Fruit fly (Drosophila melanogaster) whole organism, wandering third instar larva: ENCODE data around the gene CG34451.
A peak's percentile ranks its signal among the peaks of the same experiment; 100 is the strongest.

Experiments used
- CG32264 ChIP-seq: fragments of 200-800 bp; sonication (Bioruptor generic); optimal IDR thresholded peaks from 2 replicates; lab custom pipeline; 2016; ENCODE audit warnings: missing biosample characterization, missing genetic modification characterization
- CG9705 ChIP-seq: fragments of 200-800 bp; sonication (Bioruptor generic); optimal IDR thresholded peaks from 2 replicates; lab custom pipeline; 2018; ENCODE audit warnings: missing biosample characterization, mild to moderate bottlenecking, missing genetic modification characterization
- CrebA ChIP-seq: fragments of 200-800 bp; sonication (Bioruptor generic); optimal IDR thresholded peaks from 2 replicates; lab custom pipeline; 2016; ENCODE audit warnings: missing biosample characterization, mild to moderate bottlenecking, missing genetic modification characterization, borderline replicate concordance
- Dfd ChIP-seq: fragments of >200 bp; optimal IDR thresholded peaks from 2 replicates; lab custom pipeline; 2017; ENCODE audit warnings: missing biosample characterization, missing genetic modification characterization
- Dif ChIP-seq: fragments of 200-275, 200-300 bp; sonication (Bioruptor generic); optimal IDR thresholded peaks from 2 replicates; lab custom pipeline; 2018; ENCODE audit warnings: missing biosample characterization, missing genetic modification characterization; ENCODE audit not compliant: partially characterized antibody
- GATAd ChIP-seq: sonication (Bioruptor generic); optimal IDR thresholded peaks from 2 replicates; lab custom pipeline; 2016; ENCODE audit warnings: missing biosample characterization, missing genetic modification characterization
- Hnf4 ChIP-seq: fragments of 200-800 bp; sonication (Bioruptor generic); optimal IDR thresholded peaks from 2 replicates; lab custom pipeline; 2016; ENCODE audit warnings: missing biosample characterization, mild to moderate bottlenecking, missing genetic modification characterization
- Hr83 ChIP-seq: fragments of 200-300 bp; sonication (Bioruptor generic); optimal IDR thresholded peaks from 2 replicates; lab custom pipeline; 2016; ENCODE audit warnings: missing biosample characterization, mild to moderate bottlenecking, missing genetic modification characterization, moderate library complexity; ENCODE audit not compliant: poor library complexity, severe bottlenecking
- Jra ChIP-seq: sonication (Bioruptor generic); optimal IDR thresholded peaks from 2 replicates; lab custom pipeline; 2016; ENCODE audit warnings: missing biosample characterization, missing genetic modification characterization
- Mio ChIP-seq: sonication (Bioruptor generic); optimal IDR thresholded peaks from 2 replicates; lab custom pipeline; 2016; ENCODE audit warnings: missing biosample characterization, missing genetic modification characterization
- Myc ChIP-seq: fragments of >200 bp; optimal IDR thresholded peaks from 2 replicates; lab custom pipeline; 2017
- OdsH ChIP-seq: fragments of 200-800 bp; sonication (Bioruptor generic); optimal IDR thresholded peaks from 2 replicates; lab custom pipeline; 2016; ENCODE audit warnings: missing biosample characterization, mild to moderate bottlenecking, missing genetic modification characterization
- Sp1 ChIP-seq: fragments of 200-800 bp; sonication (Bioruptor generic); optimal IDR thresholded peaks from 3 replicates; lab custom pipeline; 2019; ENCODE audit warnings: missing biosample characterization, mild to moderate bottlenecking, missing genetic modification characterization, moderate library complexity
- Vsx2 ChIP-seq: fragments of 200-300, 225-300 bp; sonication (Bioruptor generic); optimal IDR thresholded peaks from 2 replicates; lab custom pipeline; 2018; ENCODE audit warnings: missing biosample characterization, missing genetic modification characterization; ENCODE audit not compliant: partially characterized antibody
- br ChIP-seq: fragments of 200-800 bp; sonication (Bioruptor generic); optimal IDR thresholded peaks from 2 replicates; lab custom pipeline; 2016; ENCODE audit warnings: missing biosample characterization, missing genetic modification characterization
- brk ChIP-seq: fragments of 200-800 bp; sonication (Bioruptor generic); optimal IDR thresholded peaks from 2 replicates; lab custom pipeline; 2016; ENCODE audit warnings: missing biosample characterization, mild to moderate bottlenecking, missing genetic modification characterization
- dl ChIP-seq, 2 experiments: fragments of 175-275, 200-275 bp in 1 of 2; fragments of 200-275 bp in 1 of 2; sonication (Bioruptor generic); optimal IDR thresholded peaks; lab custom pipeline; 2018; ENCODE audit warnings: mild to moderate bottlenecking in 2 of 2, missing biosample characterization in 2 of 2, missing genetic modification characterization in 2 of 2, moderate library complexity in 2 of 2; ENCODE audit not compliant: partially characterized antibody in 2 of 2, insufficient read depth in 1 of 2
- dmrt93B ChIP-seq: fragments of 200-800 bp; sonication (Bioruptor generic); optimal IDR thresholded peaks from 2 replicates; lab custom pipeline; 2018; ENCODE audit warnings: missing biosample characterization, mild to moderate bottlenecking, missing genetic modification characterization
- dsf ChIP-seq: sonication (Bioruptor generic); optimal IDR thresholded peaks from 2 replicates; lab custom pipeline; 2016; ENCODE audit warnings: missing biosample characterization, missing genetic modification characterization, borderline replicate concordance
- ey ChIP-seq: fragments of 200-800 bp; sonication (Bioruptor generic); optimal IDR thresholded peaks from 2 replicates; lab custom pipeline; 2016; ENCODE audit warnings: missing biosample characterization, missing genetic modification characterization
- foxo ChIP-seq, 2 experiments: fragments of 200-800 bp; sonication (Bioruptor generic); optimal IDR thresholded peaks; 2 replicates in 1 of 2; 3 replicates in 1 of 2; lab custom pipeline; 2016 to 2017; ENCODE audit warnings: missing biosample characterization in 2 of 2, missing genetic modification characterization in 2 of 2
- fru ChIP-seq: fragments of 200-800 bp; sonication (Bioruptor generic); optimal IDR thresholded peaks from 3 replicates; lab custom pipeline; 2016; ENCODE audit warnings: missing biosample characterization, mild to moderate bottlenecking, missing genetic modification characterization
- h ChIP-seq: fragments of 200-800 bp; sonication (Bioruptor generic); optimal IDR thresholded peaks from 3 replicates; lab custom pipeline; 2016; ENCODE audit warnings: missing biosample characterization, mild to moderate bottlenecking, missing genetic modification characterization
- lola ChIP-seq: fragments of >200 bp; optimal IDR thresholded peaks from 2 replicates; lab custom pipeline; 2017; ENCODE audit warnings: missing biosample characterization, missing genetic modification characterization
- pan ChIP-seq: fragments of >200 bp; optimal IDR thresholded peaks from 2 replicates; lab custom pipeline; 2017
- psq ChIP-seq: fragments of 200-800 bp; sonication (Bioruptor generic); optimal IDR thresholded peaks from 3 replicates; lab custom pipeline; 2017; ENCODE audit warnings: missing biosample characterization, mild to moderate bottlenecking, missing genetic modification characterization, moderate library complexity
- rgr ChIP-seq: fragments of 200-800 bp; sonication (Bioruptor generic); optimal IDR thresholded peaks from 3 replicates; lab custom pipeline; 2016; ENCODE audit warnings: missing biosample characterization, mild to moderate bottlenecking, missing genetic modification characterization
- tai ChIP-seq: sonication (Bioruptor generic); optimal IDR thresholded peaks from 2 replicates; lab custom pipeline; 2016; ENCODE audit warnings: missing biosample characterization, missing genetic modification characterization
- usp ChIP-seq: fragments of >200 bp; optimal IDR thresholded peaks from 2 replicates; lab custom pipeline; 2017; ENCODE audit warnings: missing biosample characterization, missing genetic modification characterization
- woc ChIP-seq: sonication (Bioruptor generic); optimal IDR thresholded peaks from 2 replicates; lab custom pipeline; 2016; ENCODE audit warnings: missing biosample characterization, mild to moderate bottlenecking, missing genetic modification characterization

The CG34451 gene

DNA sequence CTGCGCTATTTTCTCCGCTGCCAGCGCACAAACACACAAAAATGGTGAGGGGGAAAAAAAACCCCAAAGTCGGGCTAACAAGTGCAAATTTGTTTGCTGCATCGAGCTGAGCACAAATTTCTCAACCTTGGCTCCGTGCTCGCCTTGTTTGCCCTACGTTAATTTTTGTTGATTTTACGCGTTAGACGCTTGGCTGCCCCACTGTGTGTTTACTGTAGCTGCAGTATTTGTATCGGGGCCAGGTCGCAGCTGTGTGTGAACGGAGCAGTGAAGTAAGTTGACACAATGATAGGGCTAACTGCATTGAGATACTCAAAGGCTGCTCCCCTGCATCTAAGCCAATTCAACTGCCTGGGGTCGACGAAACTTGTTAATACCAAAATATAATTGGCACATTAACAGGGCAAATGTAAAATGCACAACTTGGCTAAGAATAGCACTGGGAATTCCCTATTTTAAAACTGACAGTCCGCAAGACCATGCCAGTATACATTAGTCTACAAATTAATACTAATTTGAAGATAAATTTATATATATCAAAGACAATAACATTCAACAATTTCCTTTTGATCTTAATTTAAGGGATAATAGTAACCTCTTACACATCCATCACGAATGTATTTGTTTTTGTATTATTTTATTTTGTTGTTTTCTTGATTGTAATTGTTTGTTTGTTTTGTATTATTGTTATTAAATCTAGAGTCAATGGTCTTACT is 24.1 kb upstream of the CG34451 start, which contains the start of gene CG42571:
CG42571 (plus strand) TSS at position 666 of the 716 bp plus-strand sequence.
- no peak for TF ChIP-seq Myc (lab: Kevin White, UChicago)
- TF ChIP-seq Hr83 (GFP tag; lab: Kevin White, UChicago), result no peak
- TF ChIP-seq psq (GFP tag; lab: Kevin White, UChicago), result no peak
- no peak for TF ChIP-seq Dif
- TF ChIP-seq dsf (GFP tag; lab: Kevin White, UChicago), result no peak
- TF ChIP-seq br (GFP tag; lab: Kevin White, UChicago), result no peak
- TF ChIP-seq woc (GFP tag; lab: Kevin White, UChicago), result no peak
- no peak for TF ChIP-seq CG32264
- no peak for TF ChIP-seq h
- TF ChIP-seq fru (GFP tag; lab: Kevin White, UChicago), result no peak
- TF ChIP-seq CG9705 (GFP tag; lab: Kevin White, UChicago), result no peak
- TF ChIP-seq pan (lab: Kevin White, UChicago), result no peak
- TF ChIP-seq CrebA (GFP tag; lab: Kevin White, UChicago), result no peak
- TF ChIP-seq Dfd (GFP tag; lab: Kevin White, UChicago), result no peak
- no peak for TF ChIP-seq brk (GFP tag; lab: Kevin White, UChicago)
- no peak for TF ChIP-seq rgr (GFP tag; lab: Kevin White, UChicago)
- TF ChIP-seq Vsx2, result no peak

DNA sequence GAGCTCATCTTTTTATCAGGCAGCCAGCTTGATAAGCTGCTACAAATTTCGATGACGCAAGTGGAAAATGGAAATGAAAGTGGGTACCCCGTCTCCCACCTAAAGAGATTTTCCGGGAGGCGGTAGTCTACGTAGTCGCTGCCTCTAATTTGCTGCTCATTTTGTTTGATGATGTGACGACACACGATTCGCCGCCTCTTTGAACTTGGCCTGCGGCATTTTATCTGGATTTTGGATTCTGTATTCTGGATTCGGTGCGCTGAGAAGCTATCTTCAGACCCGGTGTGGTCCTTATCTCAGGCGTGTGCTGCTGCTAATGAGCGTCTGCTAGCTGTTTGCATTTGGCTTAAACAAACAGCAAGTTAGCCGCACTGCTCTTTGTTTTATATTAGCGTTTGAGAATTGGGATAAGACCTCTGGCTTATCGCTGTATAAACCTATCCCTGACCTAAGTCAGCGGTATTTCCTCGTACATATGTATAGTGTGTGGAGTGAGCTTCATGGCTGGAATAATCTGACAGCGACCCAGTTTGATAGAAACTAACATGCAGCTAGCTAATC is 22.1 kb upstream of the CG34451 start:
- no peak for TF ChIP-seq Dfd (GFP tag; lab: Kevin White, UChicago)
- TF ChIP-seq h, result peak; percentile 42
- peak; percentile 20 for TF ChIP-seq GATAd
- TF ChIP-seq rgr (GFP tag; lab: Kevin White, UChicago), result peak; percentile 53
- TF ChIP-seq OdsH (GFP tag; lab: Kevin White, UChicago), result peak; percentile 30
- peak; percentile 83 for TF ChIP-seq Hr83 (GFP tag; lab: Kevin White, UChicago)
- TF ChIP-seq tai (GFP tag; lab: Kevin White, UChicago), result peak; percentile 55
- peak in 1 of 2 experiments; percentile 0 for TF ChIP-seq foxo (GFP tag; optimal IDR thresholded peaks at IDR 0.05; lab: Kevin White, UChicago)
- peak; percentile 28 for TF ChIP-seq Hnf4 (GFP tag; lab: Kevin White, UChicago)
- TF ChIP-seq Sp1 (GFP tag; lab: Kevin White, UChicago), result no peak

- no peak for TF ChIP-seq lola (GFP tag; lab: Kevin White, UChicago)
- TF ChIP-seq GATAd, result no peak
- no peak for TF ChIP-seq Sp1 (GFP tag; lab: Kevin White, UChicago)
- no peak for TF ChIP-seq dl (GFP tag; optimal IDR thresholded peaks at IDR 0.05; lab: Kevin White, UChicago; ENCODE audit: insufficient read depth in 1 of 2, partially characterized antibody in 2 of 2)
- TF ChIP-seq CG32264, result no peak
- TF ChIP-seq br (GFP tag; lab: Kevin White, UChicago), result no peak
- no peak for TF ChIP-seq CG9705 (GFP tag; lab: Kevin White, UChicago)
- TF ChIP-seq Dif, result no peak
- TF ChIP-seq Myc (lab: Kevin White, UChicago), result no peak
- no peak for TF ChIP-seq CrebA (GFP tag; lab: Kevin White, UChicago)
- TF ChIP-seq Vsx2, result no peak
- no peak for TF ChIP-seq dmrt93B (GFP tag; lab: Kevin White, UChicago)
- no peak for TF ChIP-seq brk (GFP tag; lab: Kevin White, UChicago)
- TF ChIP-seq Mio (GFP tag; lab: Kevin White, UChicago), result no peak
These were observed 20.2 kb upstream of the CG34451 start for dm6 chr3L:15712063-15712462.

DNA sequence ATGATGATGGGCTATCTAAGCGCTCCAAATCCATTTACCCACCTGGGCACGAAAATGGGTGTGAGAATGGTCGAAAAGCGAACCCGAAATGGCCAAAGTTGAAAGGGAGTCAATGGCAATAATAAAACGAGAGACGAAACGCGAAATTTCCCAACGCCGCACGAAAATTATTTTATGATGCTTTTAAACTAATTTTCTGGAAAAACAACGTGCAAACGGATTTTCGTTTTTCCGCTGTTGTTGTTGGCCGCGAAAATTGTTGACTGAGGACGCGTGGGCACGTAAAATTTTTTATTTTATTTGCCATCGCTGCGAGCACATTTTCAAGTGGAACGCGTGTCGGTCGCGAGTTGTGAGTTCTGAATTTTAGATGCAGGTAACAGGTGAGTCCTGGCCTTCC is 19.3 kb upstream of the CG34451 start:
- no peak for TF ChIP-seq Dif
- TF ChIP-seq dmrt93B (GFP tag; lab: Kevin White, UChicago), result no peak
- no peak for TF ChIP-seq usp (GFP tag; lab: Kevin White, UChicago)
- TF ChIP-seq Dfd (GFP tag; lab: Kevin White, UChicago), result no peak
- no peak for TF ChIP-seq ey (GFP tag; lab: Kevin White, UChicago)
- TF ChIP-seq woc (GFP tag; lab: Kevin White, UChicago), result no peak
- no peak for TF ChIP-seq psq (GFP tag; lab: Kevin White, UChicago)
- TF ChIP-seq Jra, result no peak
- no peak for TF ChIP-seq Vsx2
- TF ChIP-seq dsf (GFP tag; lab: Kevin White, UChicago), result no peak
- TF ChIP-seq Hr83 (GFP tag; lab: Kevin White, UChicago), result no peak
- no peak for TF ChIP-seq CG9705 (GFP tag; lab: Kevin White, UChicago)
- TF ChIP-seq pan (lab: Kevin White, UChicago), result no peak
- TF ChIP-seq OdsH (GFP tag; lab: Kevin White, UChicago), result no peak
